Worm (Caenorhabditis elegans): ENCODE results near the gene B0035.22.

Gene B0035.22

DNA sequence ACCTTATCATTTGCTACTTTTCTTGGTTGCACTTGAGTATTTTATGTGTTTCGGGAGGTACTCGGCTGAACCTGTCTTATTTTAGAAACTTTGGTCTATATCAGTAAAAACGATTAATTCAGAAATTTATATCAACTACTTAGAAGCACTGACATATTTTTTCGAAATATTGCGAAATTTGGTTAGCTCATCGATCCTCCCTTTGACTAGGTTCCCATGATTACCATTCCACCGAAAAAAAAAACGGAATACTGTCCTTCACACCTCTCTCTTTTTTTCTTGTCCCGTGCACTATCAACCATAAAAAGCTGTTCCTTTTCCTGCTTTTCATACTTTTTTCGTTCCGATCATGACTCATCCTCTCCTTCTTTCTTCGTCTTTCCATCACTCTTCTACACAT lies 29.7 kb upstream of the B0035.22 start:
- no peak for TF ChIP-seq F57A8.1 (GFP tag; optimal IDR thresholded peaks at IDR 0.05)
- TF ChIP-seq ZK185.1 (tag; optimal IDR thresholded peaks at IDR 0.05; ENCODE audit: poor library complexity, severe bottlenecking): no peak
- no peak for TF ChIP-seq unc-62 (GFP tag; optimal IDR thresholded peaks at IDR 0.05)
- no peak for TF ChIP-seq mel-28 (tag; optimal IDR thresholded peaks at IDR 0.05; ENCODE audit: borderline replicate concordance)
- TF ChIP-seq cebp-1 (GFP tag; IDR thresholded peaks at IDR 0.05): peak; percentile 51; the same call in 1 of the 2 replicates
- TF ChIP-seq cebp-1 (tag; optimal IDR thresholded peaks at IDR 0.05): peak; percentile 69
- TF ChIP-seq athp-1 (tag; optimal IDR thresholded peaks at IDR 0.05): no peak
- TF ChIP-seq lag-1 (GFP tag; IDR thresholded peaks at IDR 0.05): no peak

- no peak for TF ChIP-seq mcd-1 (GFP tag; IDR thresholded peaks at IDR 0.05)
- no peak for TF ChIP-seq B0261.1 (tag; optimal IDR thresholded peaks at IDR 0.05)
- TF ChIP-seq D2030.7 (GFP tag; IDR thresholded peaks at IDR 0.05): no peak
- TF ChIP-seq snpc-4 (GFP tag; optimal IDR thresholded peaks at IDR 0.05): no peak
- TF ChIP-seq snpc-4 (tag; optimal IDR thresholded peaks at IDR 0.05): no peak
- no peak for TF ChIP-seq dox-1 (GFP tag; IDR thresholded peaks at IDR 0.05)
- TF ChIP-seq unc-62 (GFP tag; optimal IDR thresholded peaks at IDR 0.05): no peak
- no peak for TF ChIP-seq Y79H2A.3 (GFP tag; conservative IDR thresholded peaks at IDR 0.05)
Observed at ce11 chrIV:11286112-11286511, 28.8 kb upstream of the B0035.22 start.

DNA sequence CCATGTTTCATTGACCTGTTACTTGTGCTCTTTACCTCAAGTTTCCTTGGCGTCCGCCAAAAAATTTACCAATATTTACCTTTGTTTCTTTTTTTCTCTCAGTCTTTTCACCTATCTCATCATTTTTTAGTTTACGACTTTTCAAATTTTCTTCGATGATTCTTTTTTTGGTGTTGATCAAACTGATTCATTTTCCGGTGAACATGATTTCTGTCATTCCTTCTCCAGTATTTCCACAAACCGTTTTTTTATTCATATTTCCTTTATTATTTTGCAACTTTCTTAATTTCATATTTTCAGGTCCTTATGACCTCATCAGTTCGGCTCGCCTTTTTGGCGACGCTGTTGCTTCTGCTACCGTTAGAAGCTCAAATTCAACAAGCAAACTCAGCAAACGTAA lies 27.4 kb upstream of the B0035.22 start, which contains the start of gene F54D1.6:
F54D1.6 (plus strand) TSS at position 301 of the 400 bp plus-strand sequence.
- TF ChIP-seq B0336.3 (GFP tag; IDR thresholded peaks at IDR 0.05) (no peak), repo-1 (tag; optimal IDR thresholded peaks at IDR 0.05) (no peak), T26A5.8 (tag; optimal IDR thresholded peaks at IDR 0.05) (no peak)

DNA sequence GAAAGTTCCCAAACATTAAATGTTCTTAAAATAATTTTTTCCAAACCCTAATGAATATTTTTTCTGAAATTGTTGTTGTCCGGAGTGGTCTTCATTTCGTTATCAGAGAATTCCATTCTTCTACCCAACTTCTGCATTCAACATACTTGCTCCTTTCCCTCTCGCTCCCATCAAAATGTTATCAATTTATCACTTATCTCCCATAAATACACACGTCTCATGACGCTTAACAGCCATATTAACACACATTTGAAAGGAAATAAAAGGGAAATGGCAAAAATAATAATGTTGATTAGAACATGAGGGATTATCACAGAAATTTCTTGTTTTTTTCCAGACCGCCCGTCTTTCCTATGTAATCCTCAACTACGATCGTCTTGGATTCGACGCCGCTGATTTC lies 26.0 kb upstream of the B0035.22 start:
- TF ChIP-seq Y53G8AR.9 (GFP tag; conservative IDR thresholded peaks at IDR 0.05) (no peak), dox-1 (GFP tag; IDR thresholded peaks at IDR 0.05) (peak; percentile 62), F33H1.4 (GFP tag; IDR thresholded peaks at IDR 0.05) (no peak), efl-1 (GFP tag; optimal IDR thresholded peaks at IDR 0.05) (no peak), hrde-1 (tag; optimal IDR thresholded peaks at IDR 0.05; ENCODE audit: borderline replicate concordance) (no peak), ets-4 (GFP tag; optimal IDR thresholded peaks at IDR 0.05) (peak; percentile 46), sptf-2 (GFP tag; optimal IDR thresholded peaks at IDR 0.05) (no peak), repo-1 (tag; optimal IDR thresholded peaks at IDR 0.05) (no peak), tbp1 (GFP tag; optimal IDR thresholded peaks at IDR 0.05) (peak; percentile 21), cebp-1 (GFP tag; IDR thresholded peaks at IDR 0.05) (no peak), cebp-1 (tag; optimal IDR thresholded peaks at IDR 0.05) (peak; percentile 32), nhr-80 (tag; optimal IDR thresholded peaks at IDR 0.05) (peak; percentile 91)

DNA sequence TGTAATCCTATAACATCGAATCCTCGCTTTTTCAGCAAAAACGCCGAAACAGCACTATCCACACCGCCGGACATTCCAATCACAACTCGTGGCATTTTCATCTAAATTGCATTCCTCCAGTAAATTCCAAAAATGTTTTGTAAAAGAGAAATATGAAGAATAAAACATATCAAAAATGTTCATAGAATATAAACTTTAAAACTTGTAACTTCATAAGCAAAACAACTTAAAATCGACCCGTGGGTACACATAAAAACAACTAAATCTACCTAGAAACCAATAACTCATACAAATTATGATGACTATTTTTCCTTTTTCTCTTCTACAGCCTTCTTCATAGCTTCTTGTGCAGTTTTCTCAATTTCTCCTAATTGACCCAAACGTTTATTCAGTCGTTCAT lies 18.2 kb upstream of the B0035.22 start, which contains the start of gene mttu-1:
mttu-1 (minus strand) TSS at position 101 of the 400 bp plus-strand sequence.
- TF ChIP-seq F39B2.1 (GFP tag; IDR thresholded peaks at IDR 0.05) (no peak), akir-1 (GFP tag; optimal IDR thresholded peaks at IDR 0.05) (no peak), lag-1 (GFP tag; IDR thresholded peaks at IDR 0.05) (no peak), unc-62 (GFP tag; optimal IDR thresholded peaks at IDR 0.05) (no peak)

- no peak for TF ChIP-seq tbp1 (GFP tag; optimal IDR thresholded peaks at IDR 0.05)
- peak; percentile 81 for TF ChIP-seq F33H1.4 (GFP tag; IDR thresholded peaks at IDR 0.05)
- no peak for TF ChIP-seq F55B11.4 (tag; optimal IDR thresholded peaks at IDR 0.05; ENCODE audit: borderline replicate concordance, insufficient read depth)
- TF ChIP-seq nhr-120 (GFP tag; IDR thresholded peaks at IDR 0.05): no peak
- TF ChIP-seq lir-1 (GFP tag; conservative IDR thresholded peaks at IDR 0.05): no peak
- no peak for TF ChIP-seq aptf-2 (GFP tag; conservative IDR thresholded peaks at IDR 0.05)
- no peak for TF ChIP-seq ztf-22 (GFP tag; optimal IDR thresholded peaks at IDR 0.05)
- no peak for TF ChIP-seq snpc-1.1 (tag; optimal IDR thresholded peaks at IDR 0.05; ENCODE audit: insufficient read depth)
- no peak for TF ChIP-seq dpl-1 (GFP tag; optimal IDR thresholded peaks at IDR 0.05)
- TF ChIP-seq mxl-1 (tag; optimal IDR thresholded peaks at IDR 0.05): no peak
- TF ChIP-seq ztf-6 (GFP tag; IDR thresholded peaks at IDR 0.05): no peak
- TF ChIP-seq die-1 (tag; optimal IDR thresholded peaks at IDR 0.05): no peak
- TF ChIP-seq K11D2.4 (GFP tag; IDR thresholded peaks at IDR 0.05): no peak
Observed at ce11 chrIV:11298154-11299086, 16.5 kb upstream of the B0035.22 start, which contains the start of the genes B0035.15 and dnj-1. B0035.15 (minus strand) TSS chrIV:11298252. dnj-1 (plus strand) TSS chrIV:11299036.
